Worm (Caenorhabditis elegans) whole organism, L4 larva: ENCODE measurements around the gene M01H9.5.

Experiments used
- D1046.2 ChIP-seq: fragments of 200-800 bp; sonication (Bioruptor generic); IDR thresholded peaks from 2 replicates; pipeline ENCODE4 v1.3.6; 2022; ENCODE audit warnings: missing genetic modification characterization, missing compliant biosample characterization
- F37D6.2 ChIP-seq: sonication (generic microtip); optimal IDR thresholded peaks from 2 replicates; lab custom pipeline; 2016; ENCODE audit warnings: mild to moderate bottlenecking, missing genetic modification characterization, missing compliant biosample characterization
- R02D3.7 ChIP-seq: fragments of 150-350 bp; sonication (generic microtip); optimal IDR thresholded peaks from 3 replicates; lab custom pipeline; 2014; ENCODE audit warnings: missing biosample characterization, missing genetic modification characterization
- Y105C5A.15 ChIP-seq: fragments of 200-800 bp; sonication (Bioruptor generic); IDR thresholded peaks from 2 replicates; pipeline ENCODE4 v1.3.6; 2022; ENCODE audit warnings: missing genetic modification characterization, missing compliant biosample characterization
- Y5F2A.4 ChIP-seq: fragments of 200-800 bp; sonication (Bioruptor generic); optimal IDR thresholded peaks from 2 replicates; lab custom pipeline; 2018; ENCODE audit warnings: mild to moderate bottlenecking, missing genetic modification characterization, missing compliant biosample characterization
- ZK546.5 ChIP-seq, 2 experiments: sonication (generic microtip); optimal IDR thresholded peaks; 2 replicates each; lab custom pipeline; 2017; ENCODE audit warnings: missing biosample characterization in 2 of 2, missing genetic modification characterization in 2 of 2
- aha-1 ChIP-seq: fragments of 150-350 bp; peaks from one replicate; lab custom pipeline; 2014; ENCODE audit warnings: missing biosample characterization, missing genetic modification characterization
- ama-1 ChIP-seq: fragments of 150-350 bp; optimal IDR thresholded peaks from 2 replicates; lab custom pipeline; 2014; ENCODE audit warnings: inconsistent platforms, mixed read lengths
- arid-1 ChIP-seq: fragments of 200-800 bp; sonication (Bioruptor generic); conservative IDR thresholded peaks from 2 replicates; pipeline ENCODE4 v1.3.6; 2022; ENCODE audit warnings: missing genetic modification reagents, missing genetic modification characterization, missing compliant biosample characterization
- attf-4 ChIP-seq: sonication (generic microtip); optimal IDR thresholded peaks from 3 replicates; lab custom pipeline; 2017; ENCODE audit warnings: missing biosample characterization, missing genetic modification characterization
- ceh-28 ChIP-seq: fragments of 150-350 bp; optimal IDR thresholded peaks from 2 replicates; lab custom pipeline; 2014; ENCODE audit warnings: missing biosample characterization, missing genetic modification reagents, missing genetic modification characterization
- ceh-32 ChIP-seq: sonication (generic microtip); optimal IDR thresholded peaks from 2 replicates; lab custom pipeline; 2016; ENCODE audit warnings: mild to moderate bottlenecking, missing genetic modification characterization, missing compliant biosample characterization; ENCODE audit not compliant: poor library complexity
- ceh-44 ChIP-seq: fragments of 200-800 bp; sonication (Bioruptor generic); IDR thresholded peaks from 2 replicates; pipeline ENCODE4 v1.3.6; 2022; ENCODE audit warnings: missing genetic modification reagents, missing genetic modification characterization, missing compliant biosample characterization
- cey-2 ChIP-seq: sonication (generic microtip); optimal IDR thresholded peaks from 3 replicates; lab custom pipeline; 2017; ENCODE audit warnings: missing genetic modification characterization, mild to moderate bottlenecking, missing compliant biosample characterization, antibody characterized with exemption, borderline replicate concordance; ENCODE audit not compliant: insufficient read depth
- daf-12 ChIP-seq: fragments of 150-350 bp; optimal IDR thresholded peaks from 2 replicates; lab custom pipeline; 2014; ENCODE audit warnings: missing biosample characterization, missing genetic modification reagents, missing genetic modification characterization
- egl-27 ChIP-seq: sonication (generic microtip); optimal IDR thresholded peaks from 3 replicates; lab custom pipeline; 2017; ENCODE audit warnings: missing biosample characterization, missing genetic modification reagents, missing genetic modification characterization
- egl-43 ChIP-seq: fragments of 200-800 bp; sonication (Bioruptor generic); IDR thresholded peaks from 2 replicates; pipeline ENCODE4 v1.3.6; 2022; ENCODE audit warnings: missing genetic modification reagents, missing genetic modification characterization, missing compliant biosample characterization
- fkh-10 ChIP-seq: fragments of 150-350 bp; optimal IDR thresholded peaks from 2 replicates; lab custom pipeline; 2014; ENCODE audit warnings: missing biosample characterization, missing genetic modification reagents, missing genetic modification characterization
- fos-1 ChIP-seq: fragments of 150-350 bp; optimal IDR thresholded peaks from 2 replicates; lab custom pipeline; 2014; ENCODE audit warnings: missing biosample characterization, missing genetic modification characterization
- hif-1 ChIP-seq, 2 experiments: sonication (generic microtip); optimal IDR thresholded peaks; 2 replicates each; lab custom pipeline; 2016 to 2017; ENCODE audit warnings: missing compliant biosample characterization in 2 of 2, missing genetic modification characterization in 2 of 2, missing genetic modification reagents in 2 of 2, missing genotype in 2 of 2, mild to moderate bottlenecking in 1 of 2
- hlh-11 ChIP-seq: fragments of 200-800 bp; sonication (Bioruptor generic); optimal IDR thresholded peaks from 2 replicates; lab custom pipeline; 2018; ENCODE audit warnings: mild to moderate bottlenecking, missing genetic modification characterization, missing compliant biosample characterization
- lin-1 ChIP-seq: fragments of 200-800 bp; sonication (Bioruptor generic); IDR thresholded peaks from 2 replicates; pipeline ENCODE4 v1.3.6; 2022; ENCODE audit warnings: missing genetic modification reagents, missing genetic modification characterization, missing compliant biosample characterization
- lsy-2 ChIP-seq, 2 experiments: fragments of 150-350 bp in 1 of 2; sonication (generic microtip) in 1 of 2; optimal IDR thresholded peaks; 2 replicates each; lab custom pipeline; 2014 to 2017; ENCODE audit warnings: missing biosample characterization in 2 of 2, missing genetic modification characterization in 2 of 2
- madf-9 ChIP-seq: fragments of 200-800 bp; sonication (Bioruptor generic); conservative IDR thresholded peaks from 2 replicates; pipeline ENCODE4 v1.3.6; 2022; ENCODE audit warnings: missing genetic modification reagents, missing genetic modification characterization, missing compliant biosample characterization
- mdl-1 ChIP-seq, 2 experiments: fragments of 150-350 bp in 1 of 2; sonication (generic microtip) in 1 of 2; optimal IDR thresholded peaks; 2 replicates each; lab custom pipeline; 2014 to 2017; ENCODE audit warnings: missing biosample characterization in 2 of 2, missing genetic modification characterization in 2 of 2
- mdt-29 ChIP-seq: fragments of 200-800 bp; sonication (Bioruptor generic); IDR thresholded peaks from 2 replicates; pipeline ENCODE4 v1.3.6; 2022; ENCODE audit warnings: missing genetic modification reagents, missing genetic modification characterization, missing compliant biosample characterization
- mxl-3 ChIP-seq: fragments of 200-800 bp; sonication (Bioruptor generic); optimal IDR thresholded peaks from 2 replicates; lab custom pipeline; 2018; ENCODE audit warnings: mild to moderate bottlenecking, missing genetic modification characterization, missing compliant biosample characterization
- nhr-10 ChIP-seq: fragments of 150-350 bp; optimal IDR thresholded peaks from 2 replicates; lab custom pipeline; 2014; ENCODE audit warnings: missing biosample characterization, missing genetic modification characterization
- nhr-42 ChIP-seq: fragments of 200-800 bp; sonication (Bioruptor generic); IDR thresholded peaks from 2 replicates; pipeline ENCODE4 v1.3.6; 2022; ENCODE audit warnings: missing genetic modification characterization, missing compliant biosample characterization
- nhr-6 ChIP-seq: fragments of 150-350 bp; optimal IDR thresholded peaks from 2 replicates; lab custom pipeline; 2014; ENCODE audit warnings: missing biosample characterization, missing genetic modification characterization
- pha-4 ChIP-seq, 2 experiments: fragments of 150-350 bp in 1 of 2; fragments of 200-800 bp in 1 of 2; sonication (Bioruptor generic) in 1 of 2; IDR thresholded peaks in 1 of 2; optimal IDR thresholded peaks in 1 of 2; 2 replicates each; pipeline versions ENCODE4 v1.3.6 to Lab custom; 2014 to 2022; ENCODE audit warnings: missing genetic modification characterization in 2 of 2, missing genetic modification reagents in 2 of 2, missing biosample characterization in 1 of 2, missing compliant biosample characterization in 1 of 2
- php-3 ChIP-seq: fragments of 200-800 bp; sonication (Bioruptor generic); IDR thresholded peaks from 2 replicates; pipeline ENCODE4 v1.3.6; 2022; ENCODE audit warnings: missing genetic modification reagents, missing genetic modification characterization, missing compliant biosample characterization
- rbr-2 ChIP-seq: sonication (generic microtip); optimal IDR thresholded peaks from 2 replicates; lab custom pipeline; 2016; ENCODE audit warnings: missing genotype, missing genetic modification characterization, missing compliant biosample characterization
- set-16 ChIP-seq: fragments of 200-800 bp; sonication (Bioruptor generic); IDR thresholded peaks from 2 replicates; pipeline ENCODE4 v1.3.6; 2022; ENCODE audit warnings: missing genetic modification reagents, missing genetic modification characterization, missing compliant biosample characterization
- spr-1 ChIP-seq: sonication (generic microtip); optimal IDR thresholded peaks from 2 replicates; lab custom pipeline; 2016; ENCODE audit warnings: mild to moderate bottlenecking, missing genetic modification characterization, missing compliant biosample characterization
- tra-1 ChIP-seq: fragments of 200-800 bp; sonication (Bioruptor generic); IDR thresholded peaks from 2 replicates; pipeline ENCODE4 v1.3.6; 2022; ENCODE audit warnings: missing genetic modification reagents, missing genetic modification characterization, missing compliant biosample characterization
- unc-62 ChIP-seq, 3 experiments: fragments of 150-350 bp in 1 of 3; sonication (generic microtip); optimal IDR thresholded peaks in 2 of 3; peaks in 1 of 3; 1 replicate in 1 of 3; 2 replicates in 2 of 3; lab custom pipeline; 2014 to 2017; ENCODE audit warnings: missing biosample characterization in 3 of 3, missing genetic modification characterization in 3 of 3, missing genetic modification reagents in 3 of 3, missing genotype in 1 of 3

M01H9.5 gene

ce11 chrIV:4513269-4513819, 48.1 kb downstream of the M01H9.5 start, which contains the start of gene sar-1 (continued):
- peak; percentile 82 for TF ChIP-seq rbr-2
- no peak for TF ChIP-seq nhr-10 (tag; lab: Kevin White, UChicago)
- TF ChIP-seq D1046.2 (GFP tag; lab: Robert Waterston, UW): no peak
- peak; percentile 52; the same call in 1 of the 2 replicates for TF ChIP-seq arid-1 (GFP tag; lab: Robert Waterston, UW)
- TF ChIP-seq egl-43 (GFP tag; lab: Robert Waterston, UW): peak; percentile 78
- TF ChIP-seq egl-27 (tag; lab: Kevin White, UChicago): no peak
- TF ChIP-seq nhr-42 (GFP tag; lab: Robert Waterston, UW): 0 out of 2 replicates have a peak, but pooled peaks have one; percentile 59
- no peak for TF ChIP-seq Y105C5A.15 (GFP tag; lab: Robert Waterston, UW)
- peak; percentile 90 for TF ChIP-seq mxl-3
- peak; percentile 85 for TF ChIP-seq hlh-11
- peak; percentile 77 for TF ChIP-seq spr-1 (tag; lab: Kevin White, UChicago)
- TF ChIP-seq lin-1 (GFP tag; lab: Robert Waterston, UW): peak; percentile 50; the same call in 1 of the 2 replicates
- TF ChIP-seq ceh-44 (GFP tag; lab: Robert Waterston, UW): 0 out of 2 replicates have a peak, but pooled peaks have one; percentile 42
- 0 out of 2 replicates have a peak, but pooled peaks have one; percentile 12 for TF ChIP-seq php-3 (GFP tag; lab: Robert Waterston, UW)
- TF ChIP-seq aha-1 (tag; lab: Kevin White, UChicago): peak; percentile 98
- TF ChIP-seq nhr-6: peak; percentile 38
- TF ChIP-seq mdt-29: peak; percentile 50; the same call in 1 of the 2 replicates
- peak in 1 of 2 experiments; percentile 58 for TF ChIP-seq hif-1 (tag; optimal IDR thresholded peaks at IDR 0.05; lab: Kevin White, UChicago)
- no peak for TF ChIP-seq ceh-28 (tag; lab: Kevin White, UChicago)
- no peak for TF ChIP-seq R02D3.7
- peak; percentile 61 to 91 for TF ChIP-seq lsy-2 (tag; optimal IDR thresholded peaks at IDR 0.05; lab: Kevin White, UChicago)
- TF ChIP-seq ZK546.5 (tag; optimal IDR thresholded peaks at IDR 0.05; lab: Kevin White, UChicago): peak in 1 of 2 experiments; percentile 5
- peak; percentile 67 for TF ChIP-seq F37D6.2 (tag; lab: Kevin White, UChicago)
- no peak for TF ChIP-seq cey-2 (tag; lab: Kevin White, UChicago)
- no peak for TF ChIP-seq daf-12 (tag; lab: Kevin White, UChicago)
- TF ChIP-seq pha-4 (GFP tag; IDR thresholded peaks at IDR 0.05; lab: Robert Waterston, UW): 0 out of 2 replicates have a peak, but pooled peaks have one; percentile 43
- no peak for TF ChIP-seq pha-4 (tag; optimal IDR thresholded peaks at IDR 0.05; lab: Kevin White, UChicago)
- 0 out of 2 replicates have a peak, but pooled peaks have one; percentile 63 for TF ChIP-seq tra-1 (GFP tag; lab: Robert Waterston, UW)
- TF ChIP-seq ceh-32: no peak
- TF ChIP-seq ama-1 (lab: Kevin White, UChicago): no peak
- no peak for TF ChIP-seq attf-4
- TF ChIP-seq Y5F2A.4 (GFP tag; lab: Kevin White, UChicago): no peak
- no peak for TF ChIP-seq fos-1 (tag; lab: Kevin White, UChicago)
- TF ChIP-seq madf-9 (GFP tag; lab: Robert Waterston, UW): no peak
- TF ChIP-seq mdl-1 (tag; optimal IDR thresholded peaks at IDR 0.05; lab: Kevin White, UChicago): peak; percentile 60 to 83
- TF ChIP-seq fkh-10 (GFP tag; lab: Kevin White, UChicago): peak; percentile 11

ce11 chrIV:4516478-4516877, 51.2 kb downstream of the M01H9.5 start:
- TF ChIP-seq unc-62 (GFP tag; optimal IDR thresholded peaks at IDR 0.05 in 1 of 2; lab: Kevin White, UChicago): peak in 1 of 2 experiments; percentile 42
- TF ChIP-seq unc-62 (tag; optimal IDR thresholded peaks at IDR 0.05; lab: Kevin White, UChicago): no peak
- peak; percentile 87 for TF ChIP-seq set-16 (GFP tag; lab: Robert Waterston, UW)
- no peak for TF ChIP-seq nhr-10 (tag; lab: Kevin White, UChicago)
